Fruit fly (Drosophila melanogaster) whole organism, embryonic: ENCODE measurements around the gene CG10383.

Experiments used
- Adf1 ChIP-seq: fragments of 200-800 bp; sonication (Bioruptor generic); IDR thresholded peaks from 2 replicates; pipeline ENCODE4 v1.3.6; 2022; ENCODE audit warnings: missing biosample characterization, missing genetic modification characterization
- Aef1 ChIP-seq: fragments of 200-800 bp; sonication (Bioruptor generic); IDR thresholded peaks from 3 replicates; pipeline ENCODE4 v1.3.6; 2022; ENCODE audit warnings: missing biosample characterization, missing genetic modification characterization
- BtbVII ChIP-seq: fragments of 200-800 bp; sonication (Bioruptor generic); optimal IDR thresholded peaks from 3 replicates; lab custom pipeline; 2017; ENCODE audit warnings: missing biosample characterization, mild to moderate bottlenecking, missing genetic modification characterization
- CG10431 ChIP-seq: fragments of 200-800 bp; sonication (Bioruptor generic); optimal IDR thresholded peaks from 3 replicates; lab custom pipeline; 2018; ENCODE audit warnings: missing biosample characterization, mild to moderate bottlenecking, missing genetic modification characterization
- CG13624 ChIP-seq: fragments of 200-800 bp; sonication (Bioruptor generic); optimal IDR thresholded peaks from 2 replicates; lab custom pipeline; 2016; ENCODE audit warnings: missing biosample characterization, missing genetic modification characterization
- CG16779 ChIP-seq: fragments of 200-800 bp; sonication (Bioruptor generic); IDR thresholded peaks from 2 replicates; pipeline ENCODE4 v1.3.6; 2022; ENCODE audit warnings: missing biosample characterization, missing genetic modification characterization
- CG17359 ChIP-seq: fragments of 200-800 bp; sonication (Bioruptor generic); optimal IDR thresholded peaks from 3 replicates; lab custom pipeline; 2018; ENCODE audit warnings: missing biosample characterization, mild to moderate bottlenecking, missing genetic modification characterization, moderate library complexity
- CG17802 ChIP-seq: fragments of 200-800 bp; sonication (Bioruptor generic); optimal IDR thresholded peaks from 2 replicates; lab custom pipeline; 2018; ENCODE audit warnings: missing biosample characterization, mild to moderate bottlenecking, missing genetic modification characterization, moderate library complexity
- CG18476 ChIP-seq: fragments of 200-800 bp; sonication (Bioruptor generic); optimal IDR thresholded peaks from 2 replicates; lab custom pipeline; 2016; ENCODE audit warnings: missing biosample characterization, mild to moderate bottlenecking, missing genetic modification characterization
- CG31365 ChIP-seq: fragments of 200-800 bp; sonication (Bioruptor generic); optimal IDR thresholded peaks from 2 replicates; lab custom pipeline; 2018; ENCODE audit warnings: missing biosample characterization, mild to moderate bottlenecking, missing genetic modification characterization
- CG34224 ChIP-seq: fragments of 200-800 bp; sonication (Bioruptor generic); IDR thresholded peaks from 3 replicates; pipeline ENCODE4 v1.3.6; 2022; ENCODE audit warnings: missing biosample characterization, missing genetic modification characterization; ENCODE audit not compliant: partially characterized antibody
- CG43689 ChIP-seq: fragments of 200-800 bp; sonication (Bioruptor generic); IDR thresholded peaks from 2 replicates; pipeline ENCODE4 v1.3.6; 2022; ENCODE audit warnings: missing biosample characterization, missing genetic modification characterization
- CG4404 ChIP-seq: fragments of 200-800 bp; sonication (Bioruptor generic); IDR thresholded peaks from 2 replicates; pipeline ENCODE4 v1.3.6; 2022; ENCODE audit warnings: missing biosample characterization, missing genetic modification characterization
- CG6254 ChIP-seq: fragments of 200-800 bp; sonication (Bioruptor generic); optimal IDR thresholded peaks from 3 replicates; lab custom pipeline; 2017; ENCODE audit warnings: mild to moderate bottlenecking, missing biosample characterization, missing genetic modification reagents, missing genetic modification characterization
- CG7928 ChIP-seq: fragments of 200-800 bp; sonication (Bioruptor generic); optimal IDR thresholded peaks from 2 replicates; lab custom pipeline; 2017; ENCODE audit warnings: missing biosample characterization, mild to moderate bottlenecking, missing genetic modification characterization
- CG8089 ChIP-seq: fragments of 200-800 bp; sonication (Bioruptor generic); optimal IDR thresholded peaks from 3 replicates; lab custom pipeline; 2016; ENCODE audit warnings: missing biosample characterization, missing genetic modification characterization
- CG9876 ChIP-seq: fragments of 200-800 bp; sonication (Bioruptor generic); optimal IDR thresholded peaks from 2 replicates; lab custom pipeline; 2016; ENCODE audit warnings: missing biosample characterization, missing genetic modification characterization
- CHES-1-like ChIP-seq: fragments of 200-800 bp; sonication (Bioruptor generic); optimal IDR thresholded peaks from 2 replicates; lab custom pipeline; 2016; ENCODE audit warnings: missing biosample characterization, missing genetic modification characterization
- Camta ChIP-seq: fragments of 200-800 bp; sonication (Bioruptor generic); optimal IDR thresholded peaks from 2 replicates; lab custom pipeline; 2016; ENCODE audit warnings: missing biosample characterization, missing genetic modification characterization
- CoRest ChIP-seq: fragments of 200-800 bp; sonication (Bioruptor generic); optimal IDR thresholded peaks from 3 replicates; lab custom pipeline; 2018; ENCODE audit warnings: missing biosample characterization, mild to moderate bottlenecking, missing genetic modification characterization, moderate library complexity
- Drgx ChIP-seq: fragments of 200-800 bp; sonication (Bioruptor generic); IDR thresholded peaks from 2 replicates; pipeline ENCODE4 v1.3.6; 2022; ENCODE audit warnings: missing biosample characterization, missing genetic modification characterization
- H2.0 ChIP-seq: fragments of 200-800 bp; sonication (Bioruptor generic); IDR thresholded peaks from 2 replicates; pipeline ENCODE4 v1.3.6; 2022; ENCODE audit warnings: missing biosample characterization, missing genetic modification characterization
- HLH3B ChIP-seq: fragments of 200-800 bp; sonication (Bioruptor generic); IDR thresholded peaks from 2 replicates; pipeline ENCODE4 v1.3.6; 2022; ENCODE audit warnings: missing biosample characterization, missing genetic modification characterization
- HLH54F ChIP-seq: fragments of 200-800 bp; sonication (Bioruptor generic); optimal IDR thresholded peaks from 3 replicates; lab custom pipeline; 2016; ENCODE audit warnings: missing biosample characterization, missing genetic modification characterization
- Lpt ChIP-seq: fragments of >200 bp; optimal IDR thresholded peaks from 2 replicates; lab custom pipeline; 2018; ENCODE audit warnings: missing biosample characterization, missing genetic modification characterization
- MBD-R2 ChIP-seq: fragments of 200-800 bp; sonication (Bioruptor generic); IDR thresholded peaks from 2 replicates; pipeline ENCODE4 v1.3.6; 2022; ENCODE audit warnings: missing biosample characterization, missing genetic modification characterization
- Max ChIP-seq: fragments of 200-800 bp; sonication (Bioruptor generic); optimal IDR thresholded peaks from 2 replicates; lab custom pipeline; 2016; ENCODE audit warnings: missing biosample characterization, mild to moderate bottlenecking, missing genetic modification characterization
- Mes4 ChIP-seq: fragments of 200-800 bp; sonication (Bioruptor generic); optimal IDR thresholded peaks from 2 replicates; lab custom pipeline; 2016; ENCODE audit warnings: missing biosample characterization, missing genetic modification characterization
- NFAT ChIP-seq: fragments of 200-800 bp; sonication (Bioruptor generic); IDR thresholded peaks from 2 replicates; pipeline ENCODE4 v1.3.6; 2022; ENCODE audit warnings: missing biosample characterization, missing genetic modification characterization
- Nf-YA ChIP-seq: fragments of 200-800 bp; sonication (Bioruptor generic); IDR thresholded peaks from 2 replicates; pipeline ENCODE4 v1.3.6; 2022; ENCODE audit warnings: missing biosample characterization, missing genetic modification characterization
- Nf-YB ChIP-seq: fragments of 200-800 bp; sonication (Bioruptor generic); optimal IDR thresholded peaks from 3 replicates; lab custom pipeline; 2019; ENCODE audit warnings: missing biosample characterization, mild to moderate bottlenecking, missing genetic modification characterization, moderate library complexity
- Ptx1 ChIP-seq: fragments of 200-800 bp; sonication (Bioruptor generic); IDR thresholded peaks from 2 replicates; pipeline ENCODE4 v1.3.6; 2022; ENCODE audit warnings: missing biosample characterization, missing genetic modification characterization
- Xrp1 ChIP-seq: fragments of 200-800 bp; sonication (Bioruptor generic); IDR thresholded peaks from 2 replicates; pipeline ENCODE4 v1.3.6; 2022; ENCODE audit warnings: missing biosample characterization, missing genetic modification characterization
- ap ChIP-seq: fragments of 200-800 bp; sonication (Bioruptor generic); IDR thresholded peaks from 2 replicates; pipeline ENCODE4 v1.3.6; 2022; ENCODE audit warnings: missing biosample characterization, missing genetic modification characterization
- ara ChIP-seq: fragments of 200-800 bp; sonication (Bioruptor generic); IDR thresholded peaks from 2 replicates; pipeline ENCODE4 v1.3.6; 2022; ENCODE audit warnings: missing biosample characterization, missing genetic modification characterization
- bsh ChIP-seq, 2 experiments: fragments of 200-800 bp; sonication (Bioruptor generic); optimal IDR thresholded peaks; 2 replicates each; lab custom pipeline; 2017 to 2018; ENCODE audit warnings: mild to moderate bottlenecking in 2 of 2, missing biosample characterization in 2 of 2, missing genetic modification characterization in 2 of 2, moderate library complexity in 1 of 2
- cad ChIP-seq: fragments of >200 bp; optimal IDR thresholded peaks from 2 replicates; lab custom pipeline; 2017; ENCODE audit warnings: missing biosample characterization, missing genetic modification characterization
- fd96Cb ChIP-seq: fragments of 200-800 bp; sonication (Bioruptor generic); optimal IDR thresholded peaks from 2 replicates; lab custom pipeline; 2018; ENCODE audit warnings: missing biosample characterization, mild to moderate bottlenecking, missing genetic modification characterization, moderate library complexity
- fru ChIP-seq: fragments of >200 bp; optimal IDR thresholded peaks from 2 replicates; lab custom pipeline; 2017
- gfzf ChIP-seq: fragments of 200-800 bp; sonication (Bioruptor generic); optimal IDR thresholded peaks from 2 replicates; lab custom pipeline; 2016; ENCODE audit warnings: missing biosample characterization, mild to moderate bottlenecking, missing genetic modification characterization, moderate library complexity
- lbe ChIP-seq: fragments of 200-800 bp; sonication (Bioruptor generic); optimal IDR thresholded peaks from 2 replicates; lab custom pipeline; 2016; ENCODE audit warnings: missing biosample characterization, mild to moderate bottlenecking, missing genetic modification characterization
- odd ChIP-seq: fragments of 200-800 bp; sonication (Bioruptor generic); optimal IDR thresholded peaks from 2 replicates; lab custom pipeline; 2017; ENCODE audit warnings: missing biosample characterization, mild to moderate bottlenecking, missing genetic modification characterization
- pan ChIP-seq, 4 experiments: fragments of >200 bp in 3 of 4; fragments of 200-800 bp in 1 of 4; sonication (Bioruptor generic) in 1 of 4; optimal IDR thresholded peaks in 3 of 4; IDR thresholded peaks in 1 of 4; 2 replicates each; pipeline versions ENCODE4 v1.3.6 to Lab custom; 2017 to 2022; ENCODE audit warnings: missing biosample characterization in 2 of 4, missing genetic modification characterization in 2 of 4, mixed read lengths in 1 of 4
- prd ChIP-seq, 3 experiments: fragments of >200 bp in 2 of 3; fragments of 200-800 bp in 1 of 3; sonication (Bioruptor generic) in 1 of 3; optimal IDR thresholded peaks in 2 of 3; IDR thresholded peaks in 1 of 3; 2 replicates in 2 of 3; 3 replicates in 1 of 3; pipeline versions ENCODE4 v1.3.6 to Lab custom; 2017 to 2022; ENCODE audit warnings: missing biosample characterization in 1 of 3, missing genetic modification characterization in 1 of 3
- pzg ChIP-seq: fragments of 200-800 bp; sonication (Bioruptor generic); optimal IDR thresholded peaks from 3 replicates; lab custom pipeline; 2018; ENCODE audit warnings: missing biosample characterization, mild to moderate bottlenecking, missing genetic modification characterization, moderate library complexity
- ranshi ChIP-seq: fragments of 200-800 bp; sonication (Bioruptor generic); IDR thresholded peaks from 2 replicates; pipeline ENCODE4 v1.3.6; 2022; ENCODE audit warnings: missing biosample characterization, missing genetic modification characterization
- row ChIP-seq: fragments of 200-800 bp; sonication (Bioruptor generic); IDR thresholded peaks from 3 replicates; pipeline ENCODE4 v1.3.6; 2022; ENCODE audit warnings: missing biosample characterization, missing genetic modification characterization
- salm ChIP-seq: fragments of 200-800 bp; sonication (Bioruptor generic); optimal IDR thresholded peaks from 2 replicates; lab custom pipeline; 2018; ENCODE audit warnings: missing biosample characterization, mild to moderate bottlenecking, missing genetic modification characterization
- sd ChIP-seq: fragments of 200-800 bp; sonication (Bioruptor generic); optimal IDR thresholded peaks from 3 replicates; lab custom pipeline; 2018; ENCODE audit warnings: missing biosample characterization, mild to moderate bottlenecking, missing genetic modification characterization, moderate library complexity
- tap ChIP-seq: fragments of 200-800 bp; optimal IDR thresholded peaks from 3 replicates; lab custom pipeline; 2019; ENCODE audit warnings: missing biosample characterization, mild to moderate bottlenecking, missing genetic modification characterization, moderate library complexity
- wor ChIP-seq: fragments of 200-800 bp; sonication (Bioruptor generic); IDR thresholded peaks from 2 replicates; pipeline ENCODE4 v1.3.6; 2022; ENCODE audit warnings: missing biosample characterization, missing genetic modification characterization

The CG10383 gene

dm6 chr2L:18695404-18695804 is at the start of gene CG10383, which contains the start of gene CG10338 (continued):
- TF ChIP-seq ap (GFP tag; lab: Robert Waterston, UW) (peak; percentile 74), CG9876 (peak; percentile 86), CG17359 (tag; lab: Kevin White, UChicago) (peak; percentile 84), CG13624 (GFP tag; lab: Kevin White, UChicago) (peak; percentile 92), CG4404 (peak; percentile 73), fru (lab: Kevin White, UChicago) (no peak), wor (peak; percentile 74), Max (GFP tag; lab: Kevin White, UChicago) (peak; percentile 78), ranshi (GFP tag; lab: Robert Waterston, UW) (peak; percentile 90), pan (optimal IDR thresholded peaks at IDR 0.05; lab: Kevin White, UChicago) (no peak), pan (GFP tag; optimal IDR thresholded peaks at IDR 0.05 in 1 of 2, IDR thresholded peaks at IDR 0.05 in 1 of 2) (peak in 1 of 2 experiments; percentile 94), Lpt (no peak), CG10431 (no peak), CG43689 (GFP tag; lab: Robert Waterston, UW) (peak; percentile 55), CG7928 (peak; percentile 31), row (GFP tag; lab: Robert Waterston, UW) (peak; percentile 95), BtbVII (peak; percentile 65), odd (GFP tag; lab: Kevin White, UChicago) (peak; percentile 59), CG8089 (GFP tag; lab: Kevin White, UChicago) (peak; percentile 82), fd96Cb (tag; lab: Kevin White, UChicago) (peak; percentile 70), lbe (GFP tag; lab: Kevin White, UChicago) (peak; percentile 82), Nf-YB (peak; percentile 56), Adf1 (GFP tag; lab: Robert Waterston, UW) (peak; percentile 56), CG6254 (peak; percentile 68), MBD-R2 (GFP tag; lab: Robert Waterston, UW) (peak; percentile 97), sd (tag; lab: Kevin White, UChicago) (peak; percentile 84), Mes4 (GFP tag; lab: Kevin White, UChicago) (peak; percentile 70), cad (no peak), CG16779 (GFP tag; lab: Robert Waterston, UW) (peak; percentile 93), prd (optimal IDR thresholded peaks at IDR 0.05; lab: Kevin White, UChicago) (no peak), prd (GFP tag; IDR thresholded peaks at IDR 0.05; lab: Robert Waterston, UW) (peak; percentile 94), CG31365 (tag; lab: Kevin White, UChicago) (peak; percentile 60), NFAT (peak; percentile 91), HLH54F (GFP tag; lab: Kevin White, UChicago) (peak; percentile 91), pzg (GFP tag; lab: Kevin White, UChicago) (peak; percentile 90), Camta (GFP tag; lab: Kevin White, UChicago) (peak; percentile 81), Nf-YA (peak; percentile 79), gfzf (GFP tag; lab: Kevin White, UChicago) (peak; percentile 77), Drgx (peak; percentile 88), CG18476 (GFP tag; lab: Kevin White, UChicago) (peak; percentile 54), Xrp1 (peak; percentile 87), CG34224 (GFP tag; lab: Robert Waterston, UW) (no peak), HLH3B (GFP tag; lab: Robert Waterston, UW) (peak; percentile 90), CHES-1-like (GFP tag; lab: Kevin White, UChicago) (peak; percentile 93), bsh (GFP tag; optimal IDR thresholded peaks at IDR 0.05; lab: Kevin White, UChicago) (peak; percentile 26 to 78), CG17802 (peak; percentile 26), H2.0 (GFP tag; lab: Robert Waterston, UW) (peak; percentile 88), salm (peak; percentile 56), ara (peak; percentile 81), tap (tag; lab: Kevin White, UChicago) (peak; percentile 31), Aef1 (GFP tag; lab: Robert Waterston, UW) (peak; percentile 91), Ptx1 (peak; percentile 90), CoRest (peak; percentile 81)
